Worm (Caenorhabditis elegans) whole organism, L1 larva: ENCODE data around the gene fbxa-113.

ENCODE experiments used
- ama-1 ChIP-seq: fragments of 150-350 bp; optimal IDR thresholded peaks from 2 replicates; lab custom pipeline; 2014
- ceh-90 ChIP-seq: sonication (generic microtip); optimal IDR thresholded peaks from 2 replicates; lab custom pipeline; 2016; ENCODE audit warnings: missing genetic modification characterization, missing compliant biosample characterization
- fkh-10 ChIP-seq: sonication (generic microtip); optimal IDR thresholded peaks from 2 replicates; lab custom pipeline; 2017; ENCODE audit warnings: missing biosample characterization, missing genetic modification reagents, missing genetic modification characterization
- grh-1 ChIP-seq: fragments of 200-800 bp; sonication (Bioruptor generic); IDR thresholded peaks from 2 replicates; pipeline ENCODE4 v1.3.6; 2022; ENCODE audit warnings: missing genetic modification reagents, missing genetic modification characterization, missing compliant biosample characterization
- lin-39 ChIP-seq: fragments of 150-350 bp; optimal IDR thresholded peaks from 2 replicates; lab custom pipeline; 2014; ENCODE audit warnings: missing biosample characterization, missing genetic modification reagents, missing genetic modification characterization
- lsy-2 ChIP-seq, 2 experiments: fragments of 150-350 bp; optimal IDR thresholded peaks; 2 replicates each; lab custom pipeline; 2014; ENCODE audit warnings: missing biosample characterization in 2 of 2, missing genetic modification characterization in 2 of 2
- nhr-76 ChIP-seq: sonication (generic microtip); optimal IDR thresholded peaks from 2 replicates; lab custom pipeline; 2017; ENCODE audit warnings: missing biosample characterization, missing genetic modification characterization
- nhr-77 ChIP-seq: fragments of 150-350 bp; optimal IDR thresholded peaks from 2 replicates; lab custom pipeline; 2014; ENCODE audit warnings: missing biosample characterization, missing genetic modification characterization
- snpc-4 ChIP-seq: fragments of 150-350 bp; optimal IDR thresholded peaks from 2 replicates; lab custom pipeline; 2014; ENCODE audit warnings: missing biosample characterization, missing genetic modification characterization
- unc-130 ChIP-seq: fragments of 150-350 bp; optimal IDR thresholded peaks from 2 replicates; lab custom pipeline; 2017; ENCODE audit warnings: missing biosample characterization, missing genetic modification characterization, inconsistent platforms

- TF ChIP-seq lsy-2 (tag; optimal IDR thresholded peaks at IDR 0.05; lab: Kevin White, UChicago), result no peak
- no peak for TF ChIP-seq nhr-77 (tag; lab: Kevin White, UChicago)
- no peak for TF ChIP-seq unc-130 (tag; lab: Kevin White, UChicago)
- TF ChIP-seq grh-1 (GFP tag; lab: Robert Waterston, UW), result no peak
- TF ChIP-seq ama-1 (lab: Kevin White, UChicago), result no peak
- TF ChIP-seq ceh-90 (tag; lab: Kevin White, UChicago), result no peak
- TF ChIP-seq fkh-10, result no peak
- no peak for TF ChIP-seq lin-39
- TF ChIP-seq snpc-4 (tag; lab: Kevin White, UChicago), result no peak
- no peak for TF ChIP-seq nhr-76 (tag; lab: Kevin White, UChicago)
These were observed 16.6 kb upstream of the fbxa-113 start, which contains the start of gene srz-16 for ce11 chrV:20186579-20186978.
